Fruit fly (Drosophila melanogaster) Kc167 (cell line): ENCODE measurements around the gene Tgi.

ENCODE experiments used
- Myc ChIP-seq: fragments of >200 bp; optimal IDR thresholded peaks from 2 replicates; lab custom pipeline; 2017; ENCODE audit warnings: missing external identifiers
- Sin3A ChIP-seq: fragments of >200 bp; optimal IDR thresholded peaks from 2 replicates; lab custom pipeline; 2018; ENCODE audit warnings: missing external identifiers
- h ChIP-seq: fragments of >200 bp; optimal IDR thresholded peaks from 3 replicates; lab custom pipeline; 2018; ENCODE audit warnings: missing external identifiers
- insv ChIP-seq: fragments of >200 bp; optimal IDR thresholded peaks from 3 replicates; lab custom pipeline; 2018; ENCODE audit warnings: missing external identifiers
- psq ChIP-seq: fragments of >200 bp; optimal IDR thresholded peaks from 2 replicates; lab custom pipeline; 2017; ENCODE audit warnings: missing external identifiers
- ttk ChIP-seq: sonication (Bioruptor generic); optimal IDR thresholded peaks from 2 replicates; lab custom pipeline; 2017; ENCODE audit warnings: missing external identifiers

Gene Tgi

DNA sequence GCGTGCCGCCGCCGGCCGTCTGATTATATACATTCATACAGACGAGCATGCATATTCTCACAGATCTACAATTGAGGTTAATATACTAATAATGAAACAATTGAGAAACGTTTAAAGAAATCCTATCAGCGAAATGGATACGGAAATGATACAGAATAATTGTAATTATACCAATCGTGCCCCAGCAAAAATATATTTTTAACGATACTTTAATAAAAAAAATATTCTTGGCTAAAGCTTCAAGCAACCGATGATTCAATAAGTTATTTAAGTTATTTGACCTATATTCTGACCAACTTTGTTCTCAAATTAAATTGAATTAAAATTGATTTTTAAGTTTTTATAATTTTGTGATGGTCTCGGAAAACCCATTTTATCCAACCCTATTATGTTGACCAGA, 10.5 kb upstream of the Tgi start:
- no peak for TF ChIP-seq Sin3A (lab: Kevin White, UChicago)
- TF ChIP-seq psq = no peak
- no peak for TF ChIP-seq insv (lab: Kevin White, UChicago)
- no peak for TF ChIP-seq Myc (lab: Kevin White, UChicago)
- TF ChIP-seq ttk (lab: Kevin White, UChicago) = no peak
- no peak for TF ChIP-seq h (lab: Kevin White, UChicago)

DNA sequence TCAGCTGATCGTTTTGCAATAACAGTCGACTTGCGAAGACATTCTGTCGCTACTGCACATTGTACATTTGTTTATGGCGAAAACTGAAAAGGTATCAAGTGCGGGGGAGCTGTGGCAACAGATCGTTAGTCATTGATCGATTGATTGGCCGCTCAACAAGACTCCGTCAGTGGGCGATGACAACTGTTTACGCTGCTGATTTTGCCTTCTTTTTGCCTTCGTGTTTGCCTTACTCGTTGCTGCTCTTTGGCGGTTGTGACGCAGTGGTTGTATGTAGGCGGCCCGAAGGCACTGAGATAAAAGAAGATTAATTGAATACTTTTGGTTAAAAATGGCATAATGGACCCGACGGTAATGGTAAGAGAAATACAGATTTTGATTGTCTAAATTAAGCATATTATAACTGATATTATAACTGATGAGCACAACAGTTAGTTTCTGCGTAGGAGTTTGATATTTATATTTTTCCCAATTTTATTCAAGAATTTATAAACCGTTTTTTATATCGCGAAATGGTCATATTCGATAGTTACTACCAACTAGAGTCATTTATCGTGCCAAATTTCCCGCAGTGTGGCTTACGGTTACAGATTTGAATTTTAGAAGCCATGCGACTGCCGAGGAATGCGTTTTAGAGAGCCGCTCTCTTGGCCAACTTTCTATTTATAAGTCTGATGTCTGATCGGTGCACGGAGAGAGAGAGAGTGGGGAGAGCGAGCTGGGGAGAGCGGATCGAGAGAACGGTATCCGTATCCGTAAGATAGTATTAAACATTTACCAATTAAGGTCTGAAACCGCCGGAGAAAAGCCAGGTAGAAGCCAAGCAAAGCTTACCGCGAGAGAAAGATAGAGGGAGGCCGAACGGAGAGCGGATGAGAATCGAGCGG, 9.8 kb upstream of the Tgi start:
- no peak for TF ChIP-seq psq
- TF ChIP-seq Myc (lab: Kevin White, UChicago) = no peak
- no peak for TF ChIP-seq insv (lab: Kevin White, UChicago)
- TF ChIP-seq ttk (lab: Kevin White, UChicago) = no peak
- no peak for TF ChIP-seq h (lab: Kevin White, UChicago)
- no peak for TF ChIP-seq Sin3A (lab: Kevin White, UChicago)

DNA sequence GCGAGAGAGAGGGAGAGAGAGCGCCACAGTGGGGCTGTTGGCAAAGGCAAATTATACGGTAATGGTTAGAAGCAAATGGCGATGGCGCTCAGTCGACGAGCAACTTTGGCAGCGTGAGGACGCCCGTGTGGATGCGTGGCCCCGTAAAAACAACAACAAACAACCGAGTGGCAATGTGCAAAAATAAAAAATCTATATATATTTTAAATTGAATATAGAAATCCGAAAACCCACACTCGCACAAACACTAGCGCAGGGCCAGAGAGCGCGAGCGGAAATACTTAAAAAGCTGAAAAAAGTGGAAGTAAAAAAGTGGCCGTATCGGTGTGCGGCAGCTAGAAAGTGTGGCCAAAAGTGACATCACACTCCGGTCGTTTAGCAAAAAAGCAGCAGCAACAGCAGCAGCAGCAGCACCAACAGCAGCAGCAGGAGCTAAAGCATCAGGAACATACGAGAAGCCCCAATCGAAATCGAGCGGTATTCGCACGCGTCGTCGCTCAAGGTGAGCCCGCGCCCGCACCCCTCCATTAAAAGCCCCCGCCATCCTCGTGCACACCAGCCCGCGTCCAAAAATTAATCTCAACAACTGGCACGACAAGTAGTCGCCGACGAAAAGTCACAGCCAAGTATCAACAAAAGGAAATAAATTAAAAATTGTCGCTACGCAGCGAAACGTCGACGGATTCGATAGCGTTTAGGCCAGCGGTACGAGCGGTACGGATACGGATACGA, 9.0 kb upstream of the Tgi start, which contains the start of gene stv:
Gene stv (plus strand): TSS at position 89 of the 732 bp plus-strand sequence.
- TF ChIP-seq Sin3A (lab: Kevin White, UChicago) (no peak), ttk (lab: Kevin White, UChicago) (no peak)

DNA sequence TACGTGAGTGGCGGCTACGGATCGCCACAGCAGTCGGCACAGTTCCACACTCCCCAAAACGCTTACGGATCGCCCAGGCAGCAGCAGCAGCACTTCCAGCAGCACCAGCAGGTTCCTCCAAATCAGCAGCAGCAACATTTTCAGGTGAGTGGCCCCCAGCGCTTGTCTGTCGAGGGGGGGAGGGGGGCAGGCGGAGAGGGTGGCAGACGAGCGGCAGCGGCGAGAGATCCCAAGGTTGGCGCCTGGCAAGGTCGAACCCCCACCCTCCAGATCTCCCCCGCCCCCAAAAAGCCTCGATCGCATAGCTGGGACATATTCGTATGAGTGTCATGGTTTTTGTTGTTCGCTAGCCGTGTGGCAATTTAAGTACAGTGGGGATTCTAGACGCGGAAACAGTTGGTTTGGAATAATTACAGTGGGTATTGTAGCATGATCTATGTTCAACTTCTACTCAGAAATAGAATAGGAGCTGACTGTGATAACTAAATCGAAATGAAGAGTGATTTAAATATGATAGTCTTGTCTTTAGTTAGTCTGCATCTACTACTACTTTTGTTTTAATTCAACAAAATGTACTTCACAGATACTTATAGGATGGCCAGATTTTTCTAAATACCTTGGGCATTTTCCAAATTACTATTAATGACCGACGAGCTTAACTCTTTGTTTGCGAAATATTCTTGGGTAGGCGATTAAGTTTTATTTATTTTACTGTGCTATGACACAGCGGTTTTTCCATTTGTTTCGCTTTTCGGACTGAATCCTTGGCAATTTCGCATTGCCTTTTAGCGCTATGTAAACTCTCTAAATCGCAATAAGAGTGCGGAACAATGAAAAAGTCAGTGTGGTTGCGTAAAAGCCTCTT, 8.0 kb upstream of the Tgi start:
- no peak for TF ChIP-seq ttk (lab: Kevin White, UChicago)
- no peak for TF ChIP-seq insv (lab: Kevin White, UChicago)
- TF ChIP-seq Sin3A (lab: Kevin White, UChicago) = no peak
- no peak for TF ChIP-seq Myc (lab: Kevin White, UChicago)
- no peak for TF ChIP-seq psq
- no peak for TF ChIP-seq h (lab: Kevin White, UChicago)

DNA sequence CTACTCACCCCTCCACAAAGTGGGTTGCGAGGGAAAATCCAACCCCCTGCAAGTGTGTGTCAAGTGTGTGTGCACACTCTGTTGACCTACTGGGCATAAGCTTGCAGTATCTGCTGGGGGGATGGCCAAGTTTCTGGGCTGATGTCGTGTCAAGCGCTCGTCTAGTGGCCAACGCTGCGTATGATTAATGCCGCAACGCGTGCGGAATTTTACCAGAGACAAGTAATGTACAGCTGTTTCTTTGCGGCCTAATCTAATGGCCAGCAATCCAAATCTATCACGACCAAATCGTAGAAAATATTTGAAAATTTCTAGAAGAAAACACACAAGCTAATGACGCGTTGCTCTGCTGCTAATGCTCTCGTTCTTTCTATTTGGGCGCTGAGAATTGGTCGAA, 7.4 kb upstream of the Tgi start:
- TF ChIP-seq Myc (lab: Kevin White, UChicago) = no peak
- no peak for TF ChIP-seq insv (lab: Kevin White, UChicago)
- no peak for TF ChIP-seq Sin3A (lab: Kevin White, UChicago)
- TF ChIP-seq h (lab: Kevin White, UChicago) = no peak
- no peak for TF ChIP-seq psq
- no peak for TF ChIP-seq ttk (lab: Kevin White, UChicago)

DNA sequence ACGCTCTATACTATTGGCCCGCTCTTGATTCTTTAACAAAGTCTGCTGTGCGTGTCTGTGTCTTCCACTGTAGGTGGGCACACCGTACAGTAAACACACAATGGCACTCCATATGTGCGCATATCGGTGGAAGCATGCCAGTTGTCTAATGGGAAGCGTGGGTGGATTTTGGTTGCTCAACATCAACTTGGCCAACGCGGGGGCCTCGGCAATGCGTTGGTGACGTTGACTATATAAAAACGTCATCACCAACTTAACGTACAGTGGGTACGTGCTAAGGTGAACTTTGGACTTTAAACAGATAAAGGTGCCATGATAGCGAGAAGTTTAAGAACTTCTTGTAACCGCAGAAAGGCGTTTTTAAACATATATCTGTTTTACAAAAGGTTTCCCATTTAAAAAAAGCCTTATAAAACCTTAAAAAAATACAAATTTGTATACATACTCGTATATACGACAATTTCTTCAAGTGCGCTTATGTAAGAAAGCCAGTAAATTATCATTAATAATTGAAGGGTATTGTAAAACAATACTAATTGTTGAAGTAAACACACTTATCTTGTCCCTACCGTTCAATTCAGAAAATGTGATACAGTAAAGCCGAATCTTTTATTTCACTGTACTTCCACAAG, 6.9 kb upstream of the Tgi start:
- TF ChIP-seq Myc (lab: Kevin White, UChicago) (no peak), ttk (lab: Kevin White, UChicago) (no peak), Sin3A (lab: Kevin White, UChicago) (no peak), h (lab: Kevin White, UChicago) (no peak), insv (lab: Kevin White, UChicago) (no peak), psq (no peak)

DNA sequence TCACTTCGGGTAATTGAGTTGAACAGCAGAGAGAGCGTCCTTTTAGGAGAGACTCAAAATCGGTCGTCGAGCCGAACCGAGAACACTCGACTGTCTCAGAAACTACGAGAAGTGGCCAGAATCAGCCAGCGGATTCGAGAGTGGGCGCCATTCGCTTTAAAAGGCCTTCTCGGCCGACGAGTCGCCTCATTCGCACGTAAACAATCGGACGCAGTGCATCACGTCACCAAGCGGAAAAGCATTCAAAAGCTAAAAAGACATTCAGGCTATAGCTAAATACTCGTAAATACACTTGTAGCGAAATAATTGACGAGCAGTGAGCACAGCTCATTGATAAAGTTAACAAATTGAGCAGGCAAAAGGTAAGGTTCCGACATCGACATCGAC, 6.4 kb upstream of the Tgi start:
- TF ChIP-seq ttk (lab: Kevin White, UChicago) = no peak
- no peak for TF ChIP-seq Myc (lab: Kevin White, UChicago)
- no peak for TF ChIP-seq Sin3A (lab: Kevin White, UChicago)
- TF ChIP-seq psq = no peak
- TF ChIP-seq insv (lab: Kevin White, UChicago) = no peak
- no peak for TF ChIP-seq h (lab: Kevin White, UChicago)

DNA sequence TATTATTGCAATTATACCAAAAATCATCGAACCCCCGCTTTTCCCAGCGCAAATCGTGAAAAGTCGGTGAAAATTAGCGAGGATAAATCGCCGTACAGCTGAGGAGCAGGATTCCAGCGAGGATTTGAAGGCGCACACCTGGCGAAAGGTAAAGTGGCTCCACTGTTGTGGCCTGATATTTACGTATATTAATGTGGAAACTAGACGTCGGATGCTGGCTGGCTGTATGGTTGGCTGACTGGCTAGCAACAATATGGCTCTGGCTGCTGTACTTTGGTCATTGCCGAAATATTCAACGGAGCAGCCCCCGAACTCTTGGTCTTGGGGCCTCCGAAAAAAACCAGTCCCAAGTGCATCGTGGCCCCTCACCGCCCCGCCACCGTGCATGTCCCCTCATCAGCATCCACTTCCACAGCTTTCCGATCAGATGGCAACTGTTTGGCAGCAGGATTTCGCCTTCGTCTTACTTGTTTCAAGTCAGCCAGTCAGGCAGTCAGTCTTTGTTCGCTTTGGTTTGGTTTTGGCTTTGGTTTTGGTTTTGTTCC, 335 bp downstream of the Tgi start:
- TF ChIP-seq ttk (lab: Kevin White, UChicago) = no peak
- TF ChIP-seq Myc (lab: Kevin White, UChicago) = no peak
- TF ChIP-seq h (lab: Kevin White, UChicago) = no peak
- no peak for TF ChIP-seq psq
- TF ChIP-seq Sin3A (lab: Kevin White, UChicago) = no peak
- no peak for TF ChIP-seq insv (lab: Kevin White, UChicago)

DNA sequence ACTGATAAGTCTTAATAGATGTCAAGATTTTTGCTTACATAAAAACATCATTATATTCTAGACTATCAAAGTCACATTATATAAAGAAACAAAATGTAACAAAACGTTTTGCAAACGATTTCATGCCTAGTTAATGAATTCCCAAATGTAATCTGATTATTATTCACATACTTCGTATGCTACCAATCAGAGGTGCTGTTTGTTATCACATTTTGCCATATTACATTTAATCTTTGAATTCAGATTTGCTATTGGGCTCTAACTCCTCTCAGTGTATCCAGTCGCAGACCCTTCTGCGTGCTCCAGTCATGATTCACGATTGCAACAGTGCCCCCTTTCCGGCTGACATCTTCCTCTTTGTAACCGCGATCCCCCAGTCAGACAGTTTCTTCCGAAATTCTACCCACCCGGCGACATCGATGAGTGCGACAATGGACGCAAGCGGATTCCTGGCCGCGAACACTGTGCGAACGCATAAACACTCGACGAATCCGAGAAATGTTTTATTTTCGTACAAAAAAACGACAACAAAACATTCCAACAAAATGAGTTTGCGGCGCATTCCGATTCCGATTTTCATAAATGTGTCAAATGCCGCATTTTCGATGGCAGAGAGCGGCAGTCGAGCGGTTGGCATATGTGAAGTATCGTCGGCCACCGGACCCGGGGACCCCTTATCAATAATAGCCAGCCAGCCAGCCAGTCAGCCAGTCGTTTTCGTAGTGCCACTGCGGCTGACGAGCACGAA, 1.7 kb downstream of the Tgi start:
- TF ChIP-seq psq (no peak), ttk (lab: Kevin White, UChicago) (no peak), Myc (lab: Kevin White, UChicago) (no peak), insv (lab: Kevin White, UChicago) (no peak), h (lab: Kevin White, UChicago) (no peak), Sin3A (lab: Kevin White, UChicago) (no peak)
